Worm (Caenorhabditis elegans) whole organism, midembryonic: ENCODE results near the gene C05G5.3.

Source experiments
- T22C8.4 ChIP-seq: fragments of 200-800 bp; sonication (Bioruptor generic); IDR thresholded peaks from 2 replicates; pipeline ENCODE4 v1.3.6; 2022; ENCODE audit warnings: missing genetic modification characterization, missing compliant biosample characterization
- cog-1 ChIP-seq: sonication (generic microtip); optimal IDR thresholded peaks from 2 replicates; lab custom pipeline; 2016; ENCODE audit warnings: missing genetic modification characterization, missing compliant biosample characterization
- flt-1 ChIP-seq: fragments of 200-800 bp; sonication (Bioruptor generic); IDR thresholded peaks from 2 replicates; pipeline ENCODE4 v1.3.6; 2022; ENCODE audit warnings: missing genetic modification characterization, missing compliant biosample characterization
- klf-2 ChIP-seq: fragments of 200-800 bp; sonication (Bioruptor generic); conservative IDR thresholded peaks from 2 replicates; pipeline ENCODE4 v1.3.6; 2022; ENCODE audit warnings: missing genetic modification reagents, missing genetic modification characterization, missing compliant biosample characterization
- med-1 ChIP-seq: sonication (generic microtip); optimal IDR thresholded peaks from 2 replicates; lab custom pipeline; 2017; ENCODE audit warnings: missing genetic modification characterization, mild to moderate bottlenecking, missing compliant biosample characterization, antibody characterized with exemption, missing genetic modification reagents; ENCODE audit not compliant: insufficient read depth
- ref-1 ChIP-seq: fragments of 200-800 bp; sonication (Bioruptor generic); conservative IDR thresholded peaks from 2 replicates; pipeline ENCODE4 v1.3.6; 2022; ENCODE audit warnings: missing genetic modification reagents, missing genetic modification characterization, missing compliant biosample characterization
- tab-1 ChIP-seq: fragments of 200-800 bp; sonication (Bioruptor generic); IDR thresholded peaks from 2 replicates; pipeline ENCODE4 v1.3.6; 2022; ENCODE audit warnings: missing genetic modification characterization, missing compliant biosample characterization
- ztf-23 ChIP-seq: fragments of 200-800 bp; sonication (Bioruptor generic); IDR thresholded peaks from 2 replicates; pipeline ENCODE4 v1.3.6; 2022; ENCODE audit warnings: missing genetic modification reagents, missing genetic modification characterization, missing compliant biosample characterization
- ztf-29 ChIP-seq: fragments of 200-800 bp; sonication (Bioruptor generic); IDR thresholded peaks from 2 replicates; pipeline ENCODE4 v1.3.6; 2022; ENCODE audit warnings: missing genetic modification reagents, missing genetic modification characterization, missing compliant biosample characterization

C05G5.3 gene

DNA sequence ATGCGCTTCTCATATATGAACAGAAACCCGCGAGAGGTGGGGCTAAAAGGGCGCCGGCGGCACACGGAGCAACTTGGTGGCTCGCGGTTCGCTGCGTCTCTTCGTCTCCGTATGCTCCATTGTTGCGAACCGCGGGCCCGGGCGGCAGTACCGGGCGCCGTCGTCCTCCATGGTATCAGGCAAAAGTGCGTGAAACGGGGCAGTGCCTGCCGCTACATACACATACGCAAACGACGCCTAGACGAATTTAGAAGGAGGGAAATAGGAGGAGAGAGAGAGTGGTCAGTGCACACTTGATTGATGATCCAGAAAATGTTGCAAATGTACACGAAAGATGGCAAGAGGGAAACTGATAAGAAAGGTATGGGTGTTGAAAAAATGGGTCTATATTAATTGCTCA lies 7.3 kb downstream of the C05G5.3 start:
- no peak for TF ChIP-seq T22C8.4 (GFP tag; lab: Robert Waterston, UW)
- TF ChIP-seq ref-1 (GFP tag; lab: Robert Waterston, UW): no peak
- no peak for TF ChIP-seq ztf-29 (GFP tag; lab: Robert Waterston, UW)
- 0 out of 2 replicates have a peak, but pooled peaks have one; percentile 24 for TF ChIP-seq ztf-23 (GFP tag; lab: Robert Waterston, UW)
- TF ChIP-seq flt-1 (GFP tag; lab: Robert Waterston, UW): no peak

DNA sequence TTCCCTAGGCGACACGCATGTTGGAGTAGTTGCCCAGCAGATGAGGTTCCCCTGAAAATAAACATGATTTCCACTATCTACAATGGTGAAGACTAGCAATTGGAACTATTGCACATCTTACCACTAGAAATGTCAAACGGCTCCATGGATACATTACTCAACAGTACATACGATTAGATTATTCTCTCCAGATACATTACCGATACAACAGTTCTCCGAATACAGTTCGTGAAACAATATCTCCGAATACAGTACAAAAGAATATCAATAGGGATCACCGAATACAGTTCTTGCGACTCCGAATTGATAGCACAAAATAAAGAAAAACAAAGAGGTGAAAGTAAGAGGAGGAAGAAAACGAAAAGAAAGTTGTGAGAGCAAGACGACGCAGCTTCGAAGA lies 8.0 kb downstream of the C05G5.3 start, which contains the start of gene C05G5.7:
TSS of gene C05G5.7 (minus strand) at position 1 of the 400 bp plus-strand sequence.
- TF ChIP-seq cog-1 (tag; lab: Kevin White, UChicago) (no peak), med-1 (no peak), klf-2 (GFP tag; lab: Robert Waterston, UW) (no peak), tab-1 (GFP tag; lab: Robert Waterston, UW) (no peak), ref-1 (GFP tag; lab: Robert Waterston, UW) (no peak), ztf-23 (GFP tag; lab: Robert Waterston, UW) (no peak), flt-1 (GFP tag; lab: Robert Waterston, UW) (no peak), T22C8.4 (GFP tag; lab: Robert Waterston, UW) (no peak), ztf-29 (GFP tag; lab: Robert Waterston, UW) (no peak)

DNA sequence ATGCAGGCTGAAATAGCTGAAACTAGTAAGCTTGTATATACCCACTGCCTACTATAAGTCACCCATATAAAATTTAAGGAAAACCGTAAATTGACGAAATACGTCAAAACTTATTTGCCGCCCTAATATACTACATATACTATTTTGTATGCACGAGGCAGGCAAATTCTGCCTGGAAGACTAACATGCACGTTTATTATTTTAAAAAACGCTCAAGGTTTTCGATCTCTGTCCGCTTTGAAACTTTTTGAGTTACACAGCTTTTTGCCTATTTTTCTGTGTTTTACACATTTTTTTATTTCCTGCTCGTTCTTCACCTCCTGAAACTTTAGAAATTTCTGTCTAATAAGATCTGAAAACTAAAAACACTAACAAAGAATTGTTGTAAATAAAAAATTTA lies 8.6 kb downstream of the C05G5.3 start:
- TF ChIP-seq flt-1 (GFP tag; lab: Robert Waterston, UW) (no peak), ztf-29 (GFP tag; lab: Robert Waterston, UW) (no peak), tab-1 (GFP tag; lab: Robert Waterston, UW) (no peak), ref-1 (GFP tag; lab: Robert Waterston, UW) (no peak), cog-1 (tag; lab: Kevin White, UChicago) (no peak), med-1 (no peak), ztf-23 (GFP tag; lab: Robert Waterston, UW) (no peak), klf-2 (GFP tag; lab: Robert Waterston, UW) (no peak)

DNA sequence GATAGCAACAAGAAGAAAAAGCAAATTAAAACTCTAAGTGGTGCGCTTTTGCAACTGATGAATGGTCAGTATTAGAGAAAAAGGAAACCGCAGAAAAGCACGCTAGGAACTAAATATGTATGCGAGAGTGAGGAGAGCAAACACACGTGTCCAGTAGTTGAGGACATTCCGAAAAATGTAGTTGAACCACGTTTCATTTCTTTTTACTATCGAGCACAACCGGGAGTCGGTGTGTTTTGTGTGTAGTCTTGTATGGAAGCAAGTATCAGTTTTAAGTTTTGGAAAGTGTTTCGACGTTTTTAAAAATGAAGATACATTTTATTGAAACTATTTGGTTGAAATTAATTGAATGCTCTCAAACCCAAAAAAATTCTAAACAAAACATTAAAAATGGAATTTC lies 11.8 kb downstream of the C05G5.3 start, which contains the start of gene C05G5.1:
TSS of gene C05G5.1 (minus strand) at position 101 of the 400 bp plus-strand sequence.
- TF ChIP-seq ztf-23 (GFP tag; lab: Robert Waterston, UW): no peak
- no peak for TF ChIP-seq klf-2 (GFP tag; lab: Robert Waterston, UW)
- no peak for TF ChIP-seq T22C8.4 (GFP tag; lab: Robert Waterston, UW)
- no peak for TF ChIP-seq med-1
- no peak for TF ChIP-seq tab-1 (GFP tag; lab: Robert Waterston, UW)
- TF ChIP-seq cog-1 (tag; lab: Kevin White, UChicago): no peak
- TF ChIP-seq ztf-29 (GFP tag; lab: Robert Waterston, UW): no peak
- TF ChIP-seq flt-1 (GFP tag; lab: Robert Waterston, UW): no peak
- TF ChIP-seq ref-1 (GFP tag; lab: Robert Waterston, UW): no peak

DNA sequence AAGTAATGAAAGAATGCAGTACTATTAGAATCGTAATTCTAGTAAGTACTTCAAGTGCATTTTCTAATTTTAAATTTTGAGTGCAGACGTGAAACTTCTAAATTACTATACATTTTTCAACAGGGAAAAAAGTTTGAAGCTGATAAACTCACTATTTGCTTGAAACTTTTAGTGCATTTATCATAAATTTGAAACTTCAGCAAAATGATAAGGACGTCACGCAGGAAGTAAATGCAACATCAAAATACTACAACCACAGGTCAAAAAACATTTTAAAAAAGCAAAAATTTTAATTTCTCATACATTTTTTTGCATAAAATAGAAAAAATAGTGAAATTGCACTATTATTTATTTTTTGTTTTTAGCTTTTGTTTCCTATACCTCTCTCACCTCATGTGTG lies 12.3 kb downstream of the C05G5.3 start:
- TF ChIP-seq ztf-23 (GFP tag; lab: Robert Waterston, UW): no peak
- no peak for TF ChIP-seq T22C8.4 (GFP tag; lab: Robert Waterston, UW)
- TF ChIP-seq klf-2 (GFP tag; lab: Robert Waterston, UW): no peak
- no peak for TF ChIP-seq flt-1 (GFP tag; lab: Robert Waterston, UW)
- no peak for TF ChIP-seq cog-1 (tag; lab: Kevin White, UChicago)
- no peak for TF ChIP-seq med-1
- TF ChIP-seq ref-1 (GFP tag; lab: Robert Waterston, UW): no peak
- TF ChIP-seq tab-1 (GFP tag; lab: Robert Waterston, UW): no peak
- no peak for TF ChIP-seq ztf-29 (GFP tag; lab: Robert Waterston, UW)

DNA sequence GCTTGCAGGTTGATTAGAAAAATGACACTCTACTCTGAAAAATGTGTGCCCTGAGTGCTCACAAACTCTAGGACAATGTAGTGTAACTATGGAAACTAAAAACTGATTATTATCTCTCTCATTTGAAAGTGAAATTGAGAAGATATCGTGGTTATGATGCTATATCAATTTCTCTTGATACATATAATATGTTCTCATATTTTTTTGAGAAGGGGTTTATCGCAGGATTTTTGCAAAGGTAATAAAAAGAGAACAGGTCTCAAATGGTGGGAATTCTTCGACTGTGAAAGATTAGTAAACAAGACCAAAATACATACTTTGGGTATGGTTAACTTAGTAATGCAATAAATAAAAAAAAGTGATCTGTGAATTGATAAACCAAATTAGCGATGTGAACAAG lies 14.2 kb downstream of the C05G5.3 start:
- TF ChIP-seq med-1 (no peak), ztf-23 (GFP tag; lab: Robert Waterston, UW) (no peak), cog-1 (tag; lab: Kevin White, UChicago) (no peak), ztf-29 (GFP tag; lab: Robert Waterston, UW) (no peak), ref-1 (GFP tag; lab: Robert Waterston, UW) (no peak), flt-1 (GFP tag; lab: Robert Waterston, UW) (no peak), T22C8.4 (GFP tag; lab: Robert Waterston, UW) (no peak), klf-2 (GFP tag; lab: Robert Waterston, UW) (no peak), tab-1 (GFP tag; lab: Robert Waterston, UW) (no peak)

DNA sequence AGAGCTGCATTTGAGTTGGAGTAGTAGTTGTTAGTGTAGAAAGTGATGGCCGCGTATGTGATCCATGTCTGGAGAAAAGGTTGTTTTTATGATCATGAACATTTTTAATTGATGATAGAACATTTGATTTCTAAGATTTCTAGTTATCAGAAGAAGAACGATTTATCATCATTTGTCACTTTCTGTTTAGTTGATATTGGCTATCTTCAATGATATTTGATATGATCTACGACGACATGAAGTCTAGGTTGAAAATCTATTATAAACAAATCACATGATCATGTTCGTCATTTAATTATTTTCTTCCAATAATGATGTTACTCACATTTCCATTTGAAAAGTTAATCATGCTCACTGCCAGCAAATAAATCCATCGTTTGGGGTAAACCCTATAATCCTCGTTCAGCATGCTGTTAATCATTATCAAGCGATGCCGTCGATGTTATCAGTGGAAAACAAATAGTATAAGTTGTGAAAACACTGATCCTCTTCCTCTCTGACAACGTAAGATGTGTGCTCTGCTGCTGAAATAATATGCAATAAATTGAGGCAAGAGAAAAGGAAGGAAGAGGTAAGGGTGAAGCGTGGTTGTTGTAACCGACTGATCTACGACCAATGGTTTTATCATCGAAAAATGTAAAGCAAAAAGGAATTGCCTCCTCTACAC lies 14.7 kb downstream of the C05G5.3 start:
- TF ChIP-seq ztf-23 (GFP tag; lab: Robert Waterston, UW) (no peak), klf-2 (GFP tag; lab: Robert Waterston, UW) (no peak), tab-1 (GFP tag; lab: Robert Waterston, UW) (no peak), flt-1 (GFP tag; lab: Robert Waterston, UW) (no peak), ref-1 (GFP tag; lab: Robert Waterston, UW) (no peak), ztf-29 (GFP tag; lab: Robert Waterston, UW) (no peak), med-1 (no peak), cog-1 (tag; lab: Kevin White, UChicago) (no peak)

DNA sequence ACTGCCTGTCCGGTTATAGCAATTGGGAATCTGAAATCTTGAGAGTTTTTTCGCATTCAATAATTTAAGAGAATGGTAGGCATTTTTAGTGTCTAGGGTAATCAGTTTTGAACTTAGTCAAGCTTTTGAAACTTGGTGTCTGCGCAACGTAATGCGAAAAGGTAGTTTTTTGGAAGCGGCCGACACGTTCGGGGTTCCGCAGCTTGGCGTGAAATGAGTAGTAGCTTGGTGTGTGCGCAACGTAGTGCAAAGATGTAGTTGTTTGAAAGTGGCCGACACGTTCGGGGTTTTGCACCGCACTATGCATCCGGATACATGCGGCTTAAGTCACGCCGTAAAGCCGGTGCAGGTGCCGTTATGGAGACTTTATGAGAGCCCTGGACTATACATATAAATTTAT lies 15.6 kb downstream of the C05G5.3 start:
- TF ChIP-seq ref-1 (GFP tag; lab: Robert Waterston, UW): no peak
- TF ChIP-seq flt-1 (GFP tag; lab: Robert Waterston, UW): no peak

DNA sequence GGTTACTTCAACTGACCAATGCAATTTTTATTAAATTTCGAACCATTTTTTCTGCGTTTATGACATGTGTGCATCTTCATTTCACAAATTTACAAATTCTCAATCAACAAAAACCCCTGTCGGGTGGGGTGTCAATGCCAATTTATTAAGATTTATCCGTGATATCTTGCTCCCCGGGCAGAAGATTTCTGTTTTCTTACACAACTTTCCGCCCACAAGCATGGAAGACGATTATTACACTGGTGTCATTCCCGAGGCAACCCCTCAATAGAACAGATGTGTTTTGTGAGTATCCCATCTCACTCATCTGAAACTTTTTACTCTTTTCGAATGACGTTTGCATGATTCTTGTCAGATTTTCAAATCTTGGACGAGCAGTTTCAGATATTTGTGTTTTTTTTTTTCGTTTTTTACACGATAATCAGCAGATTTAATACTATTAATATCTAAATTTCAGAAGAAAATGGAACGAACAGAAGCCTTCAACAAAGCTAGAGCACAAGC lies 19.9 kb downstream of the C05G5.3 start, which contains the start of gene F33C8.4:
TSS of gene F33C8.4 (plus strand) at position 454 of the 504 bp plus-strand sequence.
- no peak for TF ChIP-seq cog-1 (tag; lab: Kevin White, UChicago)
- TF ChIP-seq tab-1 (GFP tag; lab: Robert Waterston, UW): no peak
- TF ChIP-seq T22C8.4 (GFP tag; lab: Robert Waterston, UW): no peak
- no peak for TF ChIP-seq med-1
- TF ChIP-seq ref-1 (GFP tag; lab: Robert Waterston, UW): no peak
- no peak for TF ChIP-seq flt-1 (GFP tag; lab: Robert Waterston, UW)
